Worm (Caenorhabditis elegans): ENCODE data around the gene srg-3.

- TF ChIP-seq him-1 (tag; optimal IDR thresholded peaks at IDR 0.05) (no peak), W03F9.2 (tag; optimal IDR thresholded peaks at IDR 0.05) (no peak), dao-5 (tag; optimal IDR thresholded peaks at IDR 0.05) (no peak)
Observed at ce11 chrIII:6312244-6312643, 42.1 kb upstream of the srg-3 start.
